Fruit fly (Drosophila melanogaster) whole organism, prepupa: ENCODE measurements around the gene CG43245.

Source experiments
- Blimp-1 ChIP-seq: fragments of 200-800 bp; sonication (Bioruptor generic); optimal IDR thresholded peaks from 3 replicates; lab custom pipeline; 2017; ENCODE audit warnings: missing biosample characterization, missing genetic modification characterization, mild to moderate bottlenecking, moderate library complexity, missing genetic modification reagents
- CG10631 ChIP-seq: fragments of 200-800 bp; sonication (Bioruptor generic); optimal IDR thresholded peaks from 2 replicates; lab custom pipeline; 2016; ENCODE audit warnings: missing biosample characterization, missing genetic modification characterization
- CG10669 ChIP-seq: fragments of 200-800 bp; sonication (Bioruptor generic); optimal IDR thresholded peaks from 3 replicates; lab custom pipeline; 2018; ENCODE audit warnings: missing biosample characterization, mild to moderate bottlenecking, missing genetic modification characterization, moderate library complexity
- CG11294 ChIP-seq: fragments of 200-800 bp; sonication (Bioruptor generic); IDR thresholded peaks from 2 replicates; pipeline ENCODE4 v1.3.6; 2022; ENCODE audit warnings: missing biosample characterization, missing genetic modification characterization
- CG11762 ChIP-seq: fragments of 200-800 bp; sonication (Bioruptor generic); optimal IDR thresholded peaks from 3 replicates; lab custom pipeline; 2016; ENCODE audit warnings: missing biosample characterization, missing genetic modification characterization; ENCODE audit not compliant: insufficient read depth
- CG11902 ChIP-seq: fragments of 200-800 bp; sonication (Bioruptor generic); optimal IDR thresholded peaks from 3 replicates; lab custom pipeline; 2016; ENCODE audit warnings: missing biosample characterization, missing genetic modification characterization
- CG15336 ChIP-seq: fragments of 200-800 bp; sonication (Bioruptor generic); IDR thresholded peaks from 2 replicates; pipeline ENCODE4 v1.3.6; 2022; ENCODE audit warnings: missing biosample characterization, missing genetic modification characterization
- CG1621 ChIP-seq: fragments of 200-800 bp; sonication (Bioruptor generic); optimal IDR thresholded peaks from 3 replicates; lab custom pipeline; 2018; ENCODE audit warnings: missing biosample characterization, mild to moderate bottlenecking, missing genetic modification characterization
- CG16779 ChIP-seq: fragments of 200-800 bp; sonication (Bioruptor generic); optimal IDR thresholded peaks from 3 replicates; lab custom pipeline; 2017; ENCODE audit warnings: missing biosample characterization, mild to moderate bottlenecking, missing genetic modification characterization
- CG3032 ChIP-seq: fragments of 200-800 bp; optimal IDR thresholded peaks from 2 replicates; lab custom pipeline; 2019; ENCODE audit warnings: missing biosample characterization, mild to moderate bottlenecking, missing genetic modification characterization, moderate library complexity
- CG31627 ChIP-seq: fragments of 200-800 bp; sonication (Bioruptor generic); optimal IDR thresholded peaks from 3 replicates; lab custom pipeline; 2016; ENCODE audit warnings: missing biosample characterization, missing genetic modification characterization
- CG32006 ChIP-seq: fragments of 200-800 bp; sonication (Bioruptor generic); optimal IDR thresholded peaks from 3 replicates; lab custom pipeline; 2017; ENCODE audit warnings: missing biosample characterization, mild to moderate bottlenecking, missing genetic modification characterization
- CG3919 ChIP-seq: fragments of 200-800 bp; sonication (Bioruptor generic); optimal IDR thresholded peaks from 3 replicates; lab custom pipeline; 2016; ENCODE audit warnings: missing biosample characterization, missing genetic modification characterization
- CG4318 ChIP-seq: fragments of 200-800 bp; sonication (Bioruptor generic); optimal IDR thresholded peaks from 3 replicates; lab custom pipeline; 2017; ENCODE audit warnings: missing biosample characterization, mild to moderate bottlenecking, missing genetic modification characterization
- CG6276 ChIP-seq: fragments of 200-800 bp; sonication (Bioruptor generic); optimal IDR thresholded peaks from 2 replicates; lab custom pipeline; 2017; ENCODE audit warnings: missing biosample characterization, mild to moderate bottlenecking, missing genetic modification characterization
- CG6792 ChIP-seq: fragments of 200-800 bp; sonication (Bioruptor generic); optimal IDR thresholded peaks from 3 replicates; lab custom pipeline; 2016; ENCODE audit warnings: missing biosample characterization, missing genetic modification characterization
- CG6808 ChIP-seq: fragments of 200-800 bp; sonication (Bioruptor generic); optimal IDR thresholded peaks from 3 replicates; lab custom pipeline; 2017; ENCODE audit warnings: missing biosample characterization, missing genetic modification characterization, mild to moderate bottlenecking, moderate library complexity, missing genetic modification reagents
- CG6854 ChIP-seq: fragments of 200-800 bp; sonication (Bioruptor generic); optimal IDR thresholded peaks from 2 replicates; lab custom pipeline; 2017; ENCODE audit warnings: missing biosample characterization, mild to moderate bottlenecking, missing genetic modification characterization
- CG7368 ChIP-seq: fragments of 200-800 bp; sonication (Bioruptor generic); optimal IDR thresholded peaks from 3 replicates; lab custom pipeline; 2016; ENCODE audit warnings: missing biosample characterization, missing genetic modification characterization
- CG8119 ChIP-seq: fragments of 200-800 bp; sonication (Bioruptor generic); IDR thresholded peaks from 3 replicates; pipeline ENCODE4 v1.3.6; 2022; ENCODE audit warnings: missing biosample characterization, missing genetic modification characterization
- CG8319 ChIP-seq: fragments of 200-800 bp; sonication (Bioruptor generic); optimal IDR thresholded peaks from 3 replicates; lab custom pipeline; 2016; ENCODE audit warnings: missing biosample characterization, missing genetic modification characterization
- CG8632 ChIP-seq: fragments of 200-800 bp; sonication (Bioruptor generic); optimal IDR thresholded peaks from 3 replicates; lab custom pipeline; 2016; ENCODE audit warnings: missing biosample characterization, missing genetic modification characterization
- CG9139 ChIP-seq: fragments of 200-800 bp; sonication (Bioruptor generic); optimal IDR thresholded peaks from 3 replicates; lab custom pipeline; 2017; ENCODE audit warnings: missing biosample characterization, mild to moderate bottlenecking, missing genetic modification characterization
- Eip75B ChIP-seq: fragments of 200-800 bp; sonication (Bioruptor generic); optimal IDR thresholded peaks from 3 replicates; lab custom pipeline; 2016; ENCODE audit warnings: missing biosample characterization, missing genetic modification characterization
- Eip78C ChIP-seq: fragments of 200-800 bp; sonication (Bioruptor generic); peaks from one replicate; lab custom pipeline; 2016; ENCODE audit warnings: missing biosample characterization, missing genetic modification characterization
- Eip93F ChIP-seq: fragments of 200-800 bp; sonication (Bioruptor generic); optimal IDR thresholded peaks from 2 replicates; lab custom pipeline; 2016; ENCODE audit warnings: missing biosample characterization, mild to moderate bottlenecking, missing genetic modification characterization
- Ets21C ChIP-seq: fragments of 200-800 bp; sonication (Bioruptor generic); optimal IDR thresholded peaks from 3 replicates; lab custom pipeline; 2016; ENCODE audit warnings: missing biosample characterization, missing genetic modification characterization
- Hr38 ChIP-seq: sonication (Bioruptor generic); optimal IDR thresholded peaks from 2 replicates; lab custom pipeline; 2016; ENCODE audit warnings: missing biosample characterization, missing genetic modification characterization
- Hr39 ChIP-seq: fragments of 200-800 bp; sonication (Bioruptor generic); optimal IDR thresholded peaks from 2 replicates; lab custom pipeline; 2016; ENCODE audit warnings: missing biosample characterization, missing genetic modification characterization
- Lpt ChIP-seq: fragments of 200-800 bp; sonication (Bioruptor generic); optimal IDR thresholded peaks from 3 replicates; lab custom pipeline; 2016; ENCODE audit warnings: missing biosample characterization, missing genetic modification characterization
- Met ChIP-seq: fragments of 200-800 bp; sonication (Bioruptor generic); optimal IDR thresholded peaks from 3 replicates; lab custom pipeline; 2016; ENCODE audit warnings: missing biosample characterization, missing genetic modification characterization
- OdsH ChIP-seq: fragments of 200-800 bp; sonication (Bioruptor generic); optimal IDR thresholded peaks from 3 replicates; lab custom pipeline; 2016; ENCODE audit warnings: missing biosample characterization, missing genetic modification characterization
- Smox ChIP-seq: fragments of 200-800 bp; sonication (Bioruptor generic); optimal IDR thresholded peaks from 3 replicates; lab custom pipeline; 2016; ENCODE audit warnings: missing biosample characterization, missing genetic modification characterization
- Sox102F ChIP-seq: fragments of 200-800 bp; sonication (Bioruptor generic); optimal IDR thresholded peaks from 2 replicates; lab custom pipeline; 2016; ENCODE audit warnings: missing biosample characterization, mild to moderate bottlenecking, missing genetic modification characterization
- Sox14 ChIP-seq: fragments of 200-800 bp; sonication (Bioruptor generic); optimal IDR thresholded peaks from 3 replicates; lab custom pipeline; 2016; ENCODE audit warnings: missing biosample characterization, missing genetic modification characterization
- Sox15 ChIP-seq: fragments of 200-800 bp; sonication (Bioruptor generic); optimal IDR thresholded peaks from 3 replicates; lab custom pipeline; 2016; ENCODE audit warnings: missing biosample characterization, missing genetic modification characterization
- achi ChIP-seq: fragments of 200-800 bp; sonication (Bioruptor generic); optimal IDR thresholded peaks from 3 replicates; lab custom pipeline; 2016; ENCODE audit warnings: missing biosample characterization, missing genetic modification characterization
- acj6 ChIP-seq: fragments of 200-800 bp; sonication (Bioruptor generic); optimal IDR thresholded peaks from 3 replicates; lab custom pipeline; 2016; ENCODE audit warnings: missing biosample characterization, missing genetic modification characterization
- cyc ChIP-seq: fragments of 200-800 bp; sonication (Bioruptor generic); optimal IDR thresholded peaks from 3 replicates; lab custom pipeline; 2016; ENCODE audit warnings: missing biosample characterization, missing genetic modification characterization
- dsx ChIP-seq: fragments of 200-800 bp; optimal IDR thresholded peaks from 3 replicates; lab custom pipeline; 2019; ENCODE audit warnings: missing biosample characterization, mild to moderate bottlenecking, missing genetic modification characterization, moderate library complexity; ENCODE audit not compliant: poor library complexity, severe bottlenecking
- eg ChIP-seq: fragments of 200-800 bp; sonication (Bioruptor generic); IDR thresholded peaks from 3 replicates; pipeline ENCODE4 v1.3.6; 2022; ENCODE audit warnings: missing biosample characterization, missing genetic modification characterization
- esn ChIP-seq: fragments of 200-800 bp; sonication (Bioruptor generic); optimal IDR thresholded peaks from 2 replicates; lab custom pipeline; 2016; ENCODE audit warnings: missing biosample characterization, mild to moderate bottlenecking, missing genetic modification characterization, moderate library complexity
- fd85E ChIP-seq: fragments of 200-800 bp; sonication (Bioruptor generic); optimal IDR thresholded peaks from 3 replicates; lab custom pipeline; 2016; ENCODE audit warnings: missing biosample characterization, missing genetic modification characterization
- fkh ChIP-seq: fragments of 200-800 bp; sonication (Bioruptor generic); optimal IDR thresholded peaks from 3 replicates; lab custom pipeline; 2017; ENCODE audit warnings: missing biosample characterization, mild to moderate bottlenecking, missing genetic modification characterization, moderate library complexity
- lz ChIP-seq: fragments of 200-800 bp; sonication (Bioruptor generic); optimal IDR thresholded peaks from 3 replicates; lab custom pipeline; 2016; ENCODE audit warnings: missing biosample characterization, missing genetic modification characterization
- net ChIP-seq: fragments of 200-800 bp; sonication (Bioruptor generic); optimal IDR thresholded peaks from 3 replicates; lab custom pipeline; 2016; ENCODE audit warnings: missing biosample characterization, missing genetic modification characterization
- pdm3 ChIP-seq: fragments of 200-800 bp; sonication (Bioruptor generic); optimal IDR thresholded peaks from 3 replicates; lab custom pipeline; 2016; ENCODE audit warnings: missing biosample characterization, missing genetic modification characterization
- salr ChIP-seq, 2 experiments: fragments of 200-800 bp; sonication (Bioruptor generic); optimal IDR thresholded peaks; 3 replicates each; lab custom pipeline; 2016 to 2018; ENCODE audit warnings: missing biosample characterization in 2 of 2, missing genetic modification characterization in 2 of 2, mild to moderate bottlenecking in 1 of 2
- svp ChIP-seq: fragments of 200-800 bp; sonication (Bioruptor generic); peaks from one replicate; lab custom pipeline; 2016; ENCODE audit warnings: missing biosample characterization, missing genetic modification characterization
- topi ChIP-seq: fragments of 200-800 bp; sonication (Bioruptor generic); optimal IDR thresholded peaks from 3 replicates; lab custom pipeline; 2016; ENCODE audit warnings: missing biosample characterization, missing genetic modification characterization
- vri ChIP-seq: fragments of 200-800 bp; sonication (Bioruptor generic); optimal IDR thresholded peaks from 3 replicates; lab custom pipeline; 2016; ENCODE audit warnings: missing biosample characterization, mild to moderate bottlenecking, missing genetic modification characterization

Gene CG43245

dm6 chr3L:10739666-10740417 lies 31.9 kb upstream of the CG43245 start:
- TF ChIP-seq Lpt (peak; percentile 94), Eip78C (GFP tag; lab: Kevin White, UChicago) (peak; percentile 98), CG3919 (GFP tag; lab: Kevin White, UChicago) (peak; percentile 98), CG11762 (GFP tag; lab: Kevin White, UChicago) (peak; percentile 97), topi (peak; percentile 98), Hr38 (GFP tag; lab: Kevin White, UChicago) (no peak), cyc (GFP tag; lab: Kevin White, UChicago) (peak; percentile 98), CG32006 (peak; percentile 96), CG8319 (peak; percentile 87), pdm3 (GFP tag; lab: Kevin White, UChicago) (peak; percentile 94), CG6854 (GFP tag; lab: Kevin White, UChicago) (peak; percentile 68), salr (GFP tag; optimal IDR thresholded peaks at IDR 0.05; lab: Kevin White, UChicago) (peak; percentile 64 to 94), CG31627 (GFP tag; lab: Kevin White, UChicago) (peak; percentile 94), Smox (GFP tag; lab: Kevin White, UChicago) (peak; percentile 93), Blimp-1 (GFP tag; lab: Kevin White, UChicago) (peak; percentile 87), Sox102F (peak; percentile 94), CG11902 (GFP tag; lab: Kevin White, UChicago) (peak; percentile 97), fkh (GFP tag; lab: Kevin White, UChicago) (peak; percentile 92), eg (GFP tag; lab: Robert Waterston, UW) (peak; percentile 90), CG15336 (GFP tag; lab: Robert Waterston, UW) (no peak; the same call in none of the 2 replicates), fd85E (peak; percentile 92), CG16779 (tag; lab: Kevin White, UChicago) (peak; percentile 81), Hr39 (GFP tag; lab: Kevin White, UChicago) (peak; percentile 93), CG8119 (peak; percentile 96), lz (GFP tag; lab: Kevin White, UChicago) (peak; percentile 96), CG10669 (GFP tag; lab: Kevin White, UChicago) (peak; percentile 97), CG7368 (GFP tag; lab: Kevin White, UChicago) (peak; percentile 92), CG6808 (GFP tag; lab: Kevin White, UChicago) (peak; percentile 94), acj6 (GFP tag; lab: Kevin White, UChicago) (peak; percentile 92), achi (GFP tag; lab: Kevin White, UChicago) (peak; percentile 93), Sox15 (GFP tag; lab: Kevin White, UChicago) (peak; percentile 89), CG10631 (GFP tag; lab: Kevin White, UChicago) (peak; percentile 96), net (GFP tag; lab: Kevin White, UChicago) (peak; percentile 91), esn (GFP tag; lab: Kevin White, UChicago) (peak; percentile 96), Eip75B (GFP tag; lab: Kevin White, UChicago) (peak; percentile 96), svp (GFP tag; lab: Kevin White, UChicago) (peak; percentile 97), CG6792 (peak; percentile 95), CG8632 (peak; percentile 89), Ets21C (GFP tag; lab: Kevin White, UChicago) (peak; percentile 91), Met (GFP tag; lab: Kevin White, UChicago) (peak; percentile 95), vri (GFP tag; lab: Kevin White, UChicago) (peak; percentile 84), Sox14 (GFP tag; lab: Kevin White, UChicago) (peak; percentile 94), CG1621 (peak; percentile 82), CG4318 (peak; percentile 93), dsx (GFP tag; lab: Kevin White, UChicago) (peak; percentile 63), CG9139 (GFP tag; lab: Kevin White, UChicago) (peak; percentile 86), OdsH (peak; percentile 93), Eip93F (GFP tag; lab: Kevin White, UChicago) (peak; percentile 68), CG3032 (peak; percentile 82), CG11294 (GFP tag; lab: Robert Waterston, UW) (peak; percentile 91), CG6276 (GFP tag; lab: Kevin White, UChicago) (peak; percentile 88)
